Worm (Caenorhabditis elegans): ENCODE measurements around the gene srh-33.

The srh-33 gene

ce11 chrV:443193-443592, at the start of gene srh-33:
Gene srh-33 (minus strand): TSS chrV:443293.
- no peak for TF ChIP-seq him-1 (tag; optimal IDR thresholded peaks at IDR 0.05)

- TF ChIP-seq him-1 (tag; optimal IDR thresholded peaks at IDR 0.05): no peak
These were observed 48.3 kb upstream of the srh-33 start, which contains the start of gene str-196 for ce11 chrV:491432-491831. Gene str-196 (plus strand): TSS chrV:491732.

ce11 chrV:489320-489719, 46.2 kb upstream of the srh-33 start, which contains the start of gene nhr-106:
Gene nhr-106 (plus strand): TSS chrV:489620.
- TF ChIP-seq W03F9.2 (tag; optimal IDR thresholded peaks at IDR 0.05) (no peak), him-1 (tag; optimal IDR thresholded peaks at IDR 0.05) (no peak), dao-5 (tag; optimal IDR thresholded peaks at IDR 0.05) (no peak)

- TF ChIP-seq W03F9.2 (tag; optimal IDR thresholded peaks at IDR 0.05): no peak
- TF ChIP-seq dao-5 (tag; optimal IDR thresholded peaks at IDR 0.05): no peak
- TF ChIP-seq him-1 (tag; optimal IDR thresholded peaks at IDR 0.05): no peak
These were observed 44.9 kb upstream of the srh-33 start for ce11 chrV:487980-488379.

ce11 chrV:486684-487083, 43.6 kb upstream of the srh-33 start, which contains the start of gene nhr-211:
Gene nhr-211 (plus strand): TSS chrV:486984.
- no peak for TF ChIP-seq him-1 (tag; optimal IDR thresholded peaks at IDR 0.05)
- no peak for TF ChIP-seq dao-5 (tag; optimal IDR thresholded peaks at IDR 0.05)
- no peak for TF ChIP-seq W03F9.2 (tag; optimal IDR thresholded peaks at IDR 0.05)

- TF ChIP-seq W03F9.2 (tag; optimal IDR thresholded peaks at IDR 0.05) (no peak), him-1 (tag; optimal IDR thresholded peaks at IDR 0.05) (no peak), dao-5 (tag; optimal IDR thresholded peaks at IDR 0.05) (no peak)
These were observed 41.3 kb upstream of the srh-33 start, which contains the start of gene nhr-212 for ce11 chrV:484285-484890. Gene nhr-212 (plus strand): TSS chrV:484857.

- TF ChIP-seq him-1 (tag; optimal IDR thresholded peaks at IDR 0.05) (no peak), dao-5 (tag; optimal IDR thresholded peaks at IDR 0.05) (no peak), W03F9.2 (tag; optimal IDR thresholded peaks at IDR 0.05) (no peak)
These were observed 40.2 kb upstream of the srh-33 start, which contains the start of gene nhr-130 for ce11 chrV:483289-483795. Gene nhr-130 (minus strand): TSS chrV:483339.

ce11 chrV:482860-483259, 39.8 kb upstream of the srh-33 start:
- no peak for TF ChIP-seq him-1 (tag; optimal IDR thresholded peaks at IDR 0.05)
- no peak for TF ChIP-seq dao-5 (tag; optimal IDR thresholded peaks at IDR 0.05)
- TF ChIP-seq W03F9.2 (tag; optimal IDR thresholded peaks at IDR 0.05): no peak

- TF ChIP-seq W03F9.2 (tag; optimal IDR thresholded peaks at IDR 0.05): no peak
- no peak for TF ChIP-seq him-1 (tag; optimal IDR thresholded peaks at IDR 0.05)
- TF ChIP-seq dao-5 (tag; optimal IDR thresholded peaks at IDR 0.05): no peak
These were observed 36.0 kb upstream of the srh-33 start for ce11 chrV:479046-479445.

- TF ChIP-seq him-1 (tag; optimal IDR thresholded peaks at IDR 0.05) (no peak), W03F9.2 (tag; optimal IDR thresholded peaks at IDR 0.05) (no peak), dao-5 (tag; optimal IDR thresholded peaks at IDR 0.05) (no peak)
These were observed 34.6 kb upstream of the srh-33 start, which contains the start of gene nhr-55 for ce11 chrV:477664-478212. Gene nhr-55 (plus strand): TSS chrV:478162.

ce11 chrV:474516-474915, 31.4 kb upstream of the srh-33 start, which contains the start of gene nhr-99:
Gene nhr-99 (plus strand): TSS chrV:474778.
- TF ChIP-seq dao-5 (tag; optimal IDR thresholded peaks at IDR 0.05) (no peak), him-1 (tag; optimal IDR thresholded peaks at IDR 0.05) (no peak), W03F9.2 (tag; optimal IDR thresholded peaks at IDR 0.05) (no peak)

- TF ChIP-seq W03F9.2 (tag; optimal IDR thresholded peaks at IDR 0.05): no peak
These were observed 29.5 kb upstream of the srh-33 start, which contains the start of gene srt-31 for ce11 chrV:472589-472988. Gene srt-31 (plus strand): TSS chrV:472889.

ce11 chrV:468460-468859, 25.4 kb upstream of the srh-33 start, which contains the start of gene srbc-57:
Gene srbc-57 (minus strand): TSS chrV:468560.
- TF ChIP-seq him-1 (tag; optimal IDR thresholded peaks at IDR 0.05) (no peak), W03F9.2 (tag; optimal IDR thresholded peaks at IDR 0.05) (no peak), dao-5 (tag; optimal IDR thresholded peaks at IDR 0.05) (no peak)

- TF ChIP-seq dao-5 (tag; optimal IDR thresholded peaks at IDR 0.05): no peak
- no peak for TF ChIP-seq W03F9.2 (tag; optimal IDR thresholded peaks at IDR 0.05)
- TF ChIP-seq him-1 (tag; optimal IDR thresholded peaks at IDR 0.05): no peak
These were observed 24.4 kb upstream of the srh-33 start for ce11 chrV:467507-467906.

ce11 chrV:465355-465754, 22.3 kb upstream of the srh-33 start:
- no peak for TF ChIP-seq W03F9.2 (tag; optimal IDR thresholded peaks at IDR 0.05)
- TF ChIP-seq him-1 (tag; optimal IDR thresholded peaks at IDR 0.05): no peak
- TF ChIP-seq dao-5 (tag; optimal IDR thresholded peaks at IDR 0.05): no peak

All from whole organism, L4/young adult.